Fruit fly (Drosophila melanogaster) whole organism, embryonic: ENCODE data around the gene vir-1.

ENCODE experiments used
- Antp ChIP-seq: fragments of 200-800 bp; sonication (Bioruptor generic); optimal IDR thresholded peaks from 3 replicates; lab custom pipeline; 2016; ENCODE audit warnings: missing biosample characterization, missing genetic modification characterization
- Atf3 ChIP-seq: fragments of 200-800 bp; sonication (Bioruptor generic); optimal IDR thresholded peaks from 3 replicates; lab custom pipeline; 2016; ENCODE audit warnings: missing biosample characterization, missing genetic modification characterization
- Bgb ChIP-seq: fragments of 200-800 bp; sonication (Bioruptor generic); IDR thresholded peaks from 2 replicates; pipeline ENCODE4 v1.3.6; 2022; ENCODE audit warnings: missing biosample characterization, missing genetic modification characterization; ENCODE audit not compliant: partially characterized antibody
- CG10543 ChIP-seq: fragments of 200-800 bp; sonication (Bioruptor generic); optimal IDR thresholded peaks from 3 replicates; lab custom pipeline; 2017; ENCODE audit warnings: missing biosample characterization, mild to moderate bottlenecking, missing genetic modification characterization, moderate library complexity
- CG12769 ChIP-seq: fragments of 200-800 bp; sonication (Bioruptor generic); optimal IDR thresholded peaks from 2 replicates; lab custom pipeline; 2019; ENCODE audit warnings: missing biosample characterization, mild to moderate bottlenecking, missing genetic modification characterization, moderate library complexity
- CG13287 ChIP-seq: fragments of 200-800 bp; sonication (Bioruptor generic); IDR thresholded peaks from 2 replicates; pipeline ENCODE4 v1.3.6; 2022; ENCODE audit warnings: missing biosample characterization, missing genetic modification characterization; ENCODE audit not compliant: partially characterized antibody
- CG13624 ChIP-seq: fragments of 200-800 bp; sonication (Bioruptor generic); optimal IDR thresholded peaks from 2 replicates; lab custom pipeline; 2016; ENCODE audit warnings: missing biosample characterization, missing genetic modification characterization
- CG17361 ChIP-seq: fragments of 200-800 bp; sonication (Bioruptor generic); IDR thresholded peaks from 3 replicates; pipeline ENCODE4 v1.3.6; 2022; ENCODE audit warnings: missing biosample characterization, missing genetic modification characterization
- CG18011 ChIP-seq: fragments of 200-800 bp; sonication (Bioruptor generic); optimal IDR thresholded peaks from 2 replicates; lab custom pipeline; 2017; ENCODE audit warnings: missing biosample characterization, missing genetic modification characterization, mild to moderate bottlenecking, moderate library complexity, missing genotype
- CG32532 ChIP-seq: fragments of 200-800 bp; sonication (Bioruptor generic); IDR thresholded peaks from 2 replicates; pipeline ENCODE4 v1.3.6; 2022; ENCODE audit warnings: missing biosample characterization, missing genetic modification characterization
- CG3726 ChIP-seq: fragments of 200-800 bp; sonication (Bioruptor generic); IDR thresholded peaks from 3 replicates; pipeline ENCODE4, ENCODE4 v1.3.6; 2022; ENCODE audit warnings: missing biosample characterization, missing genetic modification characterization
- CG4820 ChIP-seq: fragments of 200-800 bp; sonication (Bioruptor generic); optimal IDR thresholded peaks from 3 replicates; lab custom pipeline; 2016; ENCODE audit warnings: missing biosample characterization, missing genetic modification characterization
- CG7987 ChIP-seq: fragments of 200-800 bp; sonication (Bioruptor generic); optimal IDR thresholded peaks from 2 replicates; lab custom pipeline; 2018; ENCODE audit warnings: missing biosample characterization, mild to moderate bottlenecking, missing genetic modification characterization, moderate library complexity
- CG9932 ChIP-seq: fragments of 200-800 bp; sonication (Bioruptor generic); IDR thresholded peaks from 2 replicates; pipeline ENCODE4 v1.3.6; 2022; ENCODE audit warnings: missing biosample characterization, missing genetic modification characterization
- Deaf1 ChIP-seq: fragments of 200-800 bp; optimal IDR thresholded peaks from 3 replicates; lab custom pipeline; 2019; ENCODE audit warnings: missing biosample characterization, mild to moderate bottlenecking, missing genetic modification characterization, moderate library complexity
- Eip74EF ChIP-seq, 2 experiments: fragments of 200-800 bp in 1 of 2; fragments of >200 bp in 1 of 2; sonication (Bioruptor generic) in 1 of 2; optimal IDR thresholded peaks; 2 replicates each; lab custom pipeline; 2017 to 2019; ENCODE audit warnings: missing biosample characterization in 2 of 2, missing genetic modification characterization in 2 of 2, mild to moderate bottlenecking in 1 of 2, moderate library complexity in 1 of 2
- Fer2 ChIP-seq: fragments of 200-800 bp; sonication (Bioruptor generic); optimal IDR thresholded peaks from 2 replicates; lab custom pipeline; 2018; ENCODE audit warnings: missing biosample characterization, mild to moderate bottlenecking, missing genetic modification characterization, moderate library complexity
- H2.0 ChIP-seq: fragments of 200-800 bp; sonication (Bioruptor generic); IDR thresholded peaks from 2 replicates; pipeline ENCODE4 v1.3.6; 2022; ENCODE audit warnings: missing biosample characterization, missing genetic modification characterization
- HmgD ChIP-seq: fragments of 200-800 bp; sonication (Bioruptor generic); optimal IDR thresholded peaks from 3 replicates; lab custom pipeline; 2016; ENCODE audit warnings: missing biosample characterization, missing genetic modification characterization
- Hr3 ChIP-seq: fragments of 200-800 bp; sonication (Bioruptor generic); optimal IDR thresholded peaks from 3 replicates; lab custom pipeline; 2016; ENCODE audit warnings: missing biosample characterization, missing genetic modification characterization
- Jarid2 ChIP-seq: fragments of 200-800 bp; sonication (Bioruptor generic); optimal IDR thresholded peaks from 3 replicates; lab custom pipeline; 2017; ENCODE audit warnings: mild to moderate bottlenecking, missing biosample characterization, missing genetic modification reagents, missing genetic modification characterization
- Lim3 ChIP-seq: fragments of 200-800 bp; sonication (Bioruptor generic); IDR thresholded peaks from 2 replicates; pipeline ENCODE4 v1.3.6; 2022; ENCODE audit warnings: missing biosample characterization, missing genetic modification characterization
- Med ChIP-seq: fragments of 200-800 bp; sonication (Bioruptor generic); peaks from one replicate; lab custom pipeline; 2016; ENCODE audit warnings: missing biosample characterization, missing genetic modification characterization, mild to moderate bottlenecking, inconsistent platforms, moderate library complexity
- Meics ChIP-seq: fragments of 200-800 bp; sonication (Bioruptor generic); optimal IDR thresholded peaks from 2 replicates; lab custom pipeline; 2017; ENCODE audit warnings: missing biosample characterization, mild to moderate bottlenecking, missing genetic modification characterization
- Mes4 ChIP-seq: fragments of 200-800 bp; sonication (Bioruptor generic); optimal IDR thresholded peaks from 2 replicates; lab custom pipeline; 2016; ENCODE audit warnings: missing biosample characterization, missing genetic modification characterization
- NFAT ChIP-seq: fragments of 200-800 bp; sonication (Bioruptor generic); IDR thresholded peaks from 2 replicates; pipeline ENCODE4 v1.3.6; 2022; ENCODE audit warnings: missing biosample characterization, missing genetic modification characterization
- Opbp ChIP-seq: fragments of 200-800 bp; sonication (Bioruptor generic); IDR thresholded peaks from 3 replicates; pipeline ENCODE4 v1.3.6; 2022; ENCODE audit warnings: missing biosample characterization, missing genetic modification characterization; ENCODE audit not compliant: partially characterized antibody
- Trl ChIP-seq, 3 experiments: fragments of >200 bp in 2 of 3; fragments of 200-800 bp in 1 of 3; sonication (Bioruptor generic) in 1 of 3; optimal IDR thresholded peaks; 2 replicates in 1 of 3; 3 replicates in 2 of 3; lab custom pipeline; 2016 to 2017; ENCODE audit warnings: missing biosample characterization in 1 of 3, missing genetic modification characterization in 1 of 3
- chinmo ChIP-seq: fragments of 200-800 bp; sonication (Bioruptor generic); IDR thresholded peaks from 4 replicates; pipeline ENCODE4 v1.3.6; 2022; ENCODE audit warnings: missing biosample characterization, missing genetic modification characterization; ENCODE audit not compliant: partially characterized antibody
- chm ChIP-seq: fragments of 200-800 bp; sonication (Bioruptor generic); IDR thresholded peaks from 2 replicates; pipeline ENCODE4 v1.3.6; 2022; ENCODE audit warnings: missing biosample characterization, missing genetic modification characterization
- chn ChIP-seq: fragments of 200-800 bp; sonication (Bioruptor generic); optimal IDR thresholded peaks from 2 replicates; lab custom pipeline; 2016; ENCODE audit warnings: missing biosample characterization, missing genetic modification characterization
- eyg ChIP-seq: fragments of 200-800 bp; sonication (Bioruptor generic); optimal IDR thresholded peaks from 3 replicates; lab custom pipeline; 2016; ENCODE audit warnings: missing biosample characterization, missing genetic modification characterization
- her ChIP-seq: fragments of 200-800 bp; sonication (Bioruptor generic); optimal IDR thresholded peaks from 2 replicates; lab custom pipeline; 2016; ENCODE audit warnings: missing biosample characterization, missing genetic modification characterization
- mirr ChIP-seq: fragments of 200-800 bp; sonication (Bioruptor generic); optimal IDR thresholded peaks from 3 replicates; lab custom pipeline; 2018; ENCODE audit warnings: missing biosample characterization, mild to moderate bottlenecking, missing genetic modification characterization
- rib ChIP-seq: fragments of 200-800 bp; sonication (Bioruptor generic); IDR thresholded peaks from 2 replicates; pipeline ENCODE4 v1.3.6; 2022; ENCODE audit warnings: missing biosample characterization, missing genetic modification characterization
- sd ChIP-seq: fragments of 200-800 bp; sonication (Bioruptor generic); optimal IDR thresholded peaks from 3 replicates; lab custom pipeline; 2018; ENCODE audit warnings: missing biosample characterization, mild to moderate bottlenecking, missing genetic modification characterization, moderate library complexity
- sens ChIP-seq: fragments of 200-800 bp; sonication (Bioruptor generic); peaks from one replicate; lab custom pipeline; 2016; ENCODE audit warnings: missing biosample characterization, missing genetic modification characterization
- sim ChIP-seq: fragments of 200-800 bp; sonication (Bioruptor generic); IDR thresholded peaks from 2 replicates; pipeline ENCODE4 v1.3.6; 2022; ENCODE audit warnings: missing biosample characterization, missing genetic modification characterization
- slbo ChIP-seq: fragments of 200-800 bp; sonication (Bioruptor generic); IDR thresholded peaks from 2 replicates; pipeline ENCODE4 v1.3.6; 2022; ENCODE audit warnings: missing biosample characterization, missing genetic modification characterization
- sqz ChIP-seq: fragments of 200-800 bp; sonication (Bioruptor generic); optimal IDR thresholded peaks from 3 replicates; lab custom pipeline; 2018; ENCODE audit warnings: missing biosample characterization, mild to moderate bottlenecking, missing genetic modification characterization
- ttk ChIP-seq: fragments of 200-800 bp; sonication (Bioruptor generic); IDR thresholded peaks from 2 replicates; pipeline ENCODE4 v2.1.2; 2022; ENCODE audit warnings: missing biosample characterization, missing genetic modification characterization
- twi ChIP-seq: fragments of 200-800 bp; optimal IDR thresholded peaks from 2 replicates; lab custom pipeline; 2019; ENCODE audit warnings: missing biosample characterization, mild to moderate bottlenecking, missing genetic modification characterization, moderate library complexity
- vvl ChIP-seq: fragments of 200-800 bp; sonication (Bioruptor generic); IDR thresholded peaks from 2 replicates; pipeline ENCODE4 v1.3.6; 2022; ENCODE audit warnings: missing biosample characterization, missing genetic modification characterization
- z ChIP-seq: fragments of 200-800 bp; sonication (Bioruptor generic); IDR thresholded peaks from 3 replicates; pipeline ENCODE4 v1.3.6; 2022; ENCODE audit warnings: missing biosample characterization, missing genetic modification characterization
- zen ChIP-seq: fragments of 200-800 bp; sonication (Bioruptor generic); optimal IDR thresholded peaks from 3 replicates; lab custom pipeline; 2018; ENCODE audit warnings: missing biosample characterization, mild to moderate bottlenecking, missing genetic modification characterization, moderate library complexity

Gene vir-1

DNA sequence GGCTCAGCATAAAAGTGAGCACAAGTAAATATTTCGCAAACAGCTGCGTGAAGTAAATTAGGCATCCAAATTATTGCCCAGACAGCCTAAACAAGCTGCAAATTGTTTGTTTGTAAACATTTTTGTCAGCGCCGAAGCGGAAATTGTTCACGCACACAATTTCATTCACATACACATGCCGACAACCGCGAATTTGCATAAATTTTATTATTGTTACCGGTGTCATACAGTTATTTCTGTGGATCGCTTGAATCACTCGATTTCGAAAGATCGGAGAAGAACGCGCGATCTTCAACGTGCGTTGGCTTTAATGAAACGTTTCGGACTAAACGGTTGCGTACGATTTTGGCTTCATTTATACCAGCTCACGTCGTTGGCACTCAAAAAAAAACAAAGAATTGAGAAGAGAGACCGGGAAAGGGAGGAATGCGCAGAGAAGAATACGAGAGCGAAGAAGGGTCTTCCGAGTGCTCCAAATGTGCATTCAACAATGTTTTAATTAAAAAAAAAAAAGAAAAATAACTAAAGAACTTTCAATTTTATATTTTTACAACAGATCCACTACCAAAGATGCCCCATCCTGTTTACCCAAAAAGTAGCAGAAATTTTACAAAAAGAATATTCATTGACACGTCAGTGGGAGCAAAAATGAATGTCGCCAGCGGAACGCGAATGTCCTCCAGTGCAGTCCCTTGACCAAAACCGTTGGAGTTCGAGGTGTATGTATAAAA, at the start of gene vir-1:
vir-1 (minus strand) TSS at position 334 of the 731 bp plus-strand sequence.
- TF ChIP-seq Trl (optimal IDR thresholded peaks at IDR 0.05; lab: Kevin White, UChicago) = peak in 1 of 2 experiments; percentile 43
- TF ChIP-seq Trl (GFP tag; optimal IDR thresholded peaks at IDR 0.05; lab: Kevin White, UChicago) = no peak
- TF ChIP-seq sens (GFP tag; lab: Kevin White, UChicago) = peak; percentile 62
- TF ChIP-seq Eip74EF (GFP tag; optimal IDR thresholded peaks at IDR 0.05; lab: Kevin White, UChicago) = peak in 1 of 2 experiments; percentile 51
- no peak for TF ChIP-seq Hr3
- TF ChIP-seq twi (tag; lab: Kevin White, UChicago) = no peak
- peak; percentile 41 for TF ChIP-seq CG12769 (tag; lab: Kevin White, UChicago)
- TF ChIP-seq Jarid2 (GFP tag; lab: Kevin White, UChicago) = peak; percentile 18
- TF ChIP-seq sd (tag; lab: Kevin White, UChicago) = peak; percentile 64
- TF ChIP-seq chm (GFP tag; lab: Robert Waterston, UW) = peak; percentile 54; the same call in 1 of the 2 replicates
- no peak for TF ChIP-seq slbo (GFP tag; lab: Robert Waterston, UW)
- no peak for TF ChIP-seq Meics (GFP tag; lab: Kevin White, UChicago)
- TF ChIP-seq CG17361 (GFP tag; lab: Robert Waterston, UW) = no peak
- no peak for TF ChIP-seq Atf3 (GFP tag; lab: Kevin White, UChicago)
- no peak for TF ChIP-seq CG32532 (GFP tag; lab: Robert Waterston, UW)
- no peak for TF ChIP-seq Opbp
- no peak for TF ChIP-seq her
- peak; percentile 79; the same call in 1 of the 4 replicates for TF ChIP-seq chinmo (GFP tag; lab: Robert Waterston, UW)
- TF ChIP-seq Med (GFP tag; lab: Kevin White, UChicago) = peak; percentile 72
- peak; percentile 49; the same call in 1 of the 2 replicates for TF ChIP-seq NFAT (GFP tag; lab: Robert Waterston, UW)
- TF ChIP-seq sim = no peak
- TF ChIP-seq Mes4 = no peak
- TF ChIP-seq CG9932 = no peak
- TF ChIP-seq zen (tag; lab: Kevin White, UChicago) = no peak
- TF ChIP-seq Bgb (GFP tag; lab: Robert Waterston, UW) = 0 out of 2 replicates have a peak, but pooled peaks have one; percentile 13
- TF ChIP-seq rib (GFP tag; lab: Robert Waterston, UW) = peak; percentile 52
- peak; percentile 62; the same call in 2 of the 3 replicates for TF ChIP-seq z
- no peak for TF ChIP-seq CG3726 (GFP tag; lab: Robert Waterston, UW)
- no peak for TF ChIP-seq CG7987 (GFP tag; lab: Kevin White, UChicago)
- peak; percentile 25 for TF ChIP-seq mirr (GFP tag; lab: Kevin White, UChicago)
- no peak for TF ChIP-seq HmgD (GFP tag; lab: Kevin White, UChicago)
- TF ChIP-seq Antp = no peak
- TF ChIP-seq Deaf1 = peak; percentile 13
- no peak for TF ChIP-seq CG18011 (GFP tag; lab: Kevin White, UChicago)
- TF ChIP-seq vvl (GFP tag; lab: Robert Waterston, UW) = peak; percentile 76
- peak; percentile 21; the same call in 1 of the 2 replicates for TF ChIP-seq CG13287 (GFP tag; lab: Robert Waterston, UW)
- TF ChIP-seq ttk = no peak
- peak; percentile 38 for TF ChIP-seq sqz (GFP tag; lab: Kevin White, UChicago)
- no peak for TF ChIP-seq Lim3 (GFP tag; lab: Robert Waterston, UW)
- no peak for TF ChIP-seq chn
- TF ChIP-seq eyg (GFP tag; lab: Kevin White, UChicago) = no peak
- TF ChIP-seq CG13624 = no peak
- TF ChIP-seq H2.0 (GFP tag; lab: Robert Waterston, UW) = no peak
- TF ChIP-seq Fer2 (tag; lab: Kevin White, UChicago) = no peak
- TF ChIP-seq CG4820 = no peak
- TF ChIP-seq CG10543 = peak; percentile 3
